Worm (Caenorhabditis elegans) whole organism, L2 larva: ENCODE measurements around the gene unc-9.

Experiments
- C34F6.9 ChIP-seq: fragments of 150-350 bp; optimal IDR thresholded peaks from 2 replicates; lab custom pipeline; 2014; ENCODE audit warnings: missing biosample characterization, missing genetic modification characterization
- F13H6.1 ChIP-seq: sonication (generic microtip); optimal IDR thresholded peaks from 2 replicates; lab custom pipeline; 2016; ENCODE audit warnings: missing genetic modification characterization, missing compliant biosample characterization
- R02D3.7 ChIP-seq: fragments of 150-350 bp; optimal IDR thresholded peaks from 2 replicates; lab custom pipeline; 2014; ENCODE audit warnings: missing biosample characterization, missing genetic modification characterization
- Y55F3AM.14 ChIP-seq: fragments of 200-800 bp; sonication (Bioruptor generic); optimal IDR thresholded peaks from 2 replicates; lab custom pipeline; 2018; ENCODE audit warnings: mild to moderate bottlenecking, missing genetic modification characterization, missing compliant biosample characterization
- ZK546.5 ChIP-seq: sonication (generic microtip); optimal IDR thresholded peaks from 2 replicates; lab custom pipeline; 2017; ENCODE audit warnings: missing biosample characterization, missing genetic modification characterization
- alr-1 ChIP-seq: fragments of 150-350 bp; optimal IDR thresholded peaks from 2 replicates; lab custom pipeline; 2014; ENCODE audit warnings: missing biosample characterization, missing genetic modification characterization
- aly-2 ChIP-seq: fragments of 150-350 bp; optimal IDR thresholded peaks from 2 replicates; lab custom pipeline; 2014; ENCODE audit warnings: missing biosample characterization, missing genetic modification characterization
- ama-1 ChIP-seq: fragments of 150-350 bp; optimal IDR thresholded peaks from 2 replicates; lab custom pipeline; 2018; ENCODE audit warnings: inconsistent platforms
- blmp-1 ChIP-seq: sonication (generic microtip); optimal IDR thresholded peaks from 2 replicates; lab custom pipeline; 2017; ENCODE audit warnings: missing genetic modification characterization, mild to moderate bottlenecking, missing compliant biosample characterization, antibody characterized with exemption, moderate library complexity; ENCODE audit not compliant: insufficient read depth
- ceh-16 ChIP-seq: fragments of 150-350 bp; optimal IDR thresholded peaks from 2 replicates; lab custom pipeline; 2014; ENCODE audit warnings: missing biosample characterization, missing genetic modification characterization
- crh-2 ChIP-seq: sonication (generic microtip); optimal IDR thresholded peaks from 2 replicates; lab custom pipeline; 2017; ENCODE audit warnings: missing biosample characterization, missing genetic modification characterization
- elt-1 ChIP-seq: fragments of 150-350 bp; optimal IDR thresholded peaks from 2 replicates; lab custom pipeline; 2014; ENCODE audit warnings: missing biosample characterization, missing genetic modification characterization
- elt-3 ChIP-seq: sonication (generic microtip); optimal IDR thresholded peaks from 2 replicates; lab custom pipeline; 2017; ENCODE audit warnings: missing biosample characterization, missing genetic modification characterization
- fos-1 ChIP-seq: fragments of 150-350 bp; optimal IDR thresholded peaks from 2 replicates; lab custom pipeline; 2014; ENCODE audit warnings: missing biosample characterization, missing genetic modification characterization
- gmeb-1 ChIP-seq: fragments of 150-350 bp; optimal IDR thresholded peaks from 2 replicates; lab custom pipeline; 2014; ENCODE audit warnings: missing biosample characterization, missing genetic modification characterization
- lin-11 ChIP-seq: fragments of 150-350 bp; sonication (generic microtip); optimal IDR thresholded peaks from 2 replicates; lab custom pipeline; 2014; ENCODE audit warnings: missing biosample characterization, missing genetic modification characterization, inconsistent platforms, mixed read lengths
- lin-13 ChIP-seq: fragments of 150-350 bp; optimal IDR thresholded peaks from 2 replicates; lab custom pipeline; 2014; ENCODE audit warnings: missing biosample characterization, missing genetic modification reagents, missing genetic modification characterization
- lin-39 ChIP-seq: fragments of 150-350 bp; optimal IDR thresholded peaks from 2 replicates; lab custom pipeline; 2014; ENCODE audit warnings: missing biosample characterization, missing genetic modification reagents, missing genetic modification characterization
- lsy-2 ChIP-seq, 2 experiments: fragments of 150-350 bp in 1 of 2; sonication (generic microtip) in 1 of 2; optimal IDR thresholded peaks; 2 replicates each; lab custom pipeline; 2014 to 2017; ENCODE audit warnings: missing biosample characterization in 2 of 2, missing genetic modification characterization in 2 of 2
- mab-5 ChIP-seq: fragments of 150-350 bp; optimal IDR thresholded peaks from 2 replicates; lab custom pipeline; 2014; ENCODE audit warnings: missing biosample characterization, missing genetic modification characterization
- mbf-1 ChIP-seq: sonication (generic microtip); optimal IDR thresholded peaks from 2 replicates; lab custom pipeline; 2017; ENCODE audit warnings: missing biosample characterization, missing genetic modification characterization
- mdl-1 ChIP-seq, 2 experiments: fragments of 150-350 bp in 1 of 2; sonication (generic microtip) in 1 of 2; optimal IDR thresholded peaks; 2 replicates each; lab custom pipeline; 2017; ENCODE audit warnings: missing biosample characterization in 2 of 2, missing genetic modification characterization in 2 of 2
- nhr-10 ChIP-seq: sonication (generic microtip); optimal IDR thresholded peaks from 2 replicates; lab custom pipeline; 2017; ENCODE audit warnings: missing biosample characterization, missing genetic modification characterization
- nhr-11 ChIP-seq: fragments of 150-350 bp; optimal IDR thresholded peaks from 2 replicates; lab custom pipeline; 2014; ENCODE audit warnings: missing biosample characterization, missing genetic modification characterization
- nhr-12 ChIP-seq: fragments of 150-350 bp; optimal IDR thresholded peaks from 2 replicates; lab custom pipeline; 2014; ENCODE audit warnings: missing biosample characterization, missing genetic modification characterization
- nhr-129 ChIP-seq: fragments of 150-350 bp; optimal IDR thresholded peaks from 2 replicates; lab custom pipeline; 2014; ENCODE audit warnings: missing biosample characterization, missing genetic modification characterization
- nhr-21 ChIP-seq: fragments of 150-350 bp; optimal IDR thresholded peaks from 2 replicates; lab custom pipeline; 2014; ENCODE audit warnings: missing biosample characterization, missing genetic modification characterization
- nhr-25 ChIP-seq: fragments of 150-350 bp; sonication (generic microtip); optimal IDR thresholded peaks from 3 replicates; lab custom pipeline; 2014; ENCODE audit warnings: missing biosample characterization, missing genetic modification characterization
- nhr-6 ChIP-seq: fragments of 150-350 bp; optimal IDR thresholded peaks from 2 replicates; lab custom pipeline; 2014; ENCODE audit warnings: missing biosample characterization, missing genetic modification characterization
- nhr-77 ChIP-seq: fragments of 150-350 bp; optimal IDR thresholded peaks from 2 replicates; lab custom pipeline; 2014; ENCODE audit warnings: missing biosample characterization, missing genetic modification characterization
- peb-1 ChIP-seq: fragments of 150-350 bp; optimal IDR thresholded peaks from 2 replicates; lab custom pipeline; 2014; ENCODE audit warnings: missing biosample characterization, missing genetic modification characterization
- sma-3 ChIP-seq: sonication (generic microtip); optimal IDR thresholded peaks from 2 replicates; lab custom pipeline; 2016; ENCODE audit warnings: missing genetic modification reagents, missing genetic modification characterization, missing compliant biosample characterization
- snpc-4 ChIP-seq: fragments of 150-350 bp; optimal IDR thresholded peaks from 2 replicates; lab custom pipeline; 2014; ENCODE audit warnings: missing biosample characterization, missing genetic modification characterization
- unc-62 ChIP-seq: fragments of 150-350 bp; optimal IDR thresholded peaks from 2 replicates; lab custom pipeline; 2014; ENCODE audit warnings: missing biosample characterization, missing genetic modification reagents, missing genetic modification characterization
- zag-1 ChIP-seq: fragments of 150-350 bp; optimal IDR thresholded peaks from 2 replicates; lab custom pipeline; 2014; ENCODE audit warnings: missing biosample characterization, missing genetic modification characterization
- ztf-11 ChIP-seq: sonication (generic microtip); optimal IDR thresholded peaks from 2 replicates; lab custom pipeline; 2017; ENCODE audit warnings: missing biosample characterization, missing genetic modification characterization
- ztf-4 ChIP-seq: fragments of 150-350 bp; optimal IDR thresholded peaks from 2 replicates; lab custom pipeline; 2014; ENCODE audit warnings: missing biosample characterization, missing genetic modification characterization

The unc-9 gene

ce11 chrX:13178347-13178746 lies 23.2 kb upstream of the unc-9 start, which contains the start of gene nlp-3:
TSS of gene nlp-3 (minus strand) at chrX:13178447.
- no peak for TF ChIP-seq ZK546.5 (tag; lab: Kevin White, UChicago)
- no peak for TF ChIP-seq alr-1
- TF ChIP-seq mdl-1 (tag; optimal IDR thresholded peaks at IDR 0.05; lab: Kevin White, UChicago), result no peak
- no peak for TF ChIP-seq nhr-12 (tag; lab: Kevin White, UChicago)
- TF ChIP-seq nhr-129 (tag; lab: Kevin White, UChicago), result no peak
- no peak for TF ChIP-seq F13H6.1 (tag; lab: Kevin White, UChicago)
- TF ChIP-seq Y55F3AM.14 (GFP tag; lab: Kevin White, UChicago), result no peak
- no peak for TF ChIP-seq C34F6.9 (tag; lab: Kevin White, UChicago)
- no peak for TF ChIP-seq nhr-25
- no peak for TF ChIP-seq ztf-11 (tag; lab: Kevin White, UChicago)
- TF ChIP-seq unc-62 (GFP tag; lab: Kevin White, UChicago), result no peak
- TF ChIP-seq peb-1, result no peak
- TF ChIP-seq lin-39 (tag; lab: Kevin White, UChicago), result no peak
- no peak for TF ChIP-seq elt-1 (tag; lab: Kevin White, UChicago)
- no peak for TF ChIP-seq crh-2 (tag; lab: Kevin White, UChicago)
- TF ChIP-seq snpc-4 (tag; lab: Kevin White, UChicago), result no peak
- TF ChIP-seq, all 48 proteins: peak for 0

ce11 chrX:13182012-13182411 lies 19.6 kb upstream of the unc-9 start:
- no peak for TF ChIP-seq aly-2 (tag; lab: Kevin White, UChicago)
- TF ChIP-seq lin-11 (tag; lab: Kevin White, UChicago), result no peak
- no peak for TF ChIP-seq unc-62 (GFP tag; lab: Kevin White, UChicago)
- no peak for TF ChIP-seq ztf-11 (tag; lab: Kevin White, UChicago)
- no peak for TF ChIP-seq sma-3 (GFP tag; lab: Kevin White, UChicago)
- TF ChIP-seq elt-1 (tag; lab: Kevin White, UChicago), result no peak
- TF ChIP-seq gmeb-1 (tag; lab: Kevin White, UChicago), result no peak
- TF ChIP-seq Y55F3AM.14 (GFP tag; lab: Kevin White, UChicago), result no peak
- no peak for TF ChIP-seq mbf-1 (tag; lab: Kevin White, UChicago)

ce11 chrX:13189861-13190260 lies 11.7 kb upstream of the unc-9 start, which contains the start of gene cwp-5:
TSS of gene cwp-5 (minus strand) at chrX:13189961.
- TF ChIP-seq C34F6.9 (tag; lab: Kevin White, UChicago) (no peak), nhr-10 (tag; lab: Kevin White, UChicago) (no peak), crh-2 (tag; lab: Kevin White, UChicago) (no peak), nhr-129 (tag; lab: Kevin White, UChicago) (no peak), gmeb-1 (tag; lab: Kevin White, UChicago) (no peak), elt-3 (tag; lab: Kevin White, UChicago) (no peak), ceh-16 (tag; lab: Kevin White, UChicago) (no peak), ztf-11 (tag; lab: Kevin White, UChicago) (no peak), R02D3.7 (tag; lab: Kevin White, UChicago) (no peak), lsy-2 (tag; optimal IDR thresholded peaks at IDR 0.05; lab: Kevin White, UChicago) (no peak)

ce11 chrX:13190912-13191311 lies 10.7 kb upstream of the unc-9 start, which contains the start of gene gpa-6:
TSS of gene gpa-6 (plus strand) at chrX:13191212.
- TF ChIP-seq ztf-4 (no peak), Y55F3AM.14 (GFP tag; lab: Kevin White, UChicago) (no peak), lin-13 (GFP tag; lab: Kevin White, UChicago) (no peak)

ce11 chrX:13198134-13198533 lies 3.4 kb upstream of the unc-9 start:
- TF ChIP-seq crh-2 (tag; lab: Kevin White, UChicago), result no peak

- peak; percentile 1 for TF ChIP-seq nhr-129 (tag; lab: Kevin White, UChicago)
- no peak for TF ChIP-seq aly-2 (tag; lab: Kevin White, UChicago)
- TF ChIP-seq F13H6.1 (tag; lab: Kevin White, UChicago), result peak; percentile 8
These were observed 1.3 kb upstream of the unc-9 start for ce11 chrX:13200312-13200711.

- TF ChIP-seq ztf-11 (tag; lab: Kevin White, UChicago) (no peak), lin-11 (tag; lab: Kevin White, UChicago) (no peak), nhr-6 (tag; lab: Kevin White, UChicago) (no peak), sma-3 (GFP tag; lab: Kevin White, UChicago) (no peak), zag-1 (tag; lab: Kevin White, UChicago) (no peak), unc-62 (GFP tag; lab: Kevin White, UChicago) (no peak), mab-5 (tag; lab: Kevin White, UChicago) (no peak), ztf-4 (no peak), ama-1 (no peak), nhr-21 (no peak), nhr-77 (no peak), blmp-1 (tag; lab: Kevin White, UChicago) (no peak), ceh-16 (tag; lab: Kevin White, UChicago) (no peak), lin-13 (GFP tag; lab: Kevin White, UChicago) (no peak), nhr-11 (tag; lab: Kevin White, UChicago) (no peak), nhr-12 (tag; lab: Kevin White, UChicago) (no peak), snpc-4 (tag; lab: Kevin White, UChicago) (no peak), fos-1 (no peak)
These were observed 742 bp downstream of the unc-9 start for ce11 chrX:13202312-13202711.
